Fruit fly (Drosophila melanogaster): ENCODE data around the gene CG33003.

- TF ChIP-seq pan (optimal IDR thresholded peaks at IDR 0.05), result no peak
- no peak for TF ChIP-seq Dll (optimal IDR thresholded peaks at IDR 0.05)
- no peak for TF ChIP-seq EcR (GFP tag; optimal IDR thresholded peaks at IDR 0.05)
- no peak for TF ChIP-seq psq (optimal IDR thresholded peaks at IDR 0.05)
- no peak for TF ChIP-seq usp (GFP tag; optimal IDR thresholded peaks at IDR 0.05)
- TF ChIP-seq CG8478 (optimal IDR thresholded peaks at IDR 0.05), result no peak
Observed at dm6 chr2L:4444457-4444856, 43.7 kb downstream of the CG33003 start, which contains the start of the genes morgue and Elp3.

Measured in whole organism.